Worm (Caenorhabditis elegans) whole organism, L4 larva: Measurements from ENCODE around the gene sod-3.
A peak's percentile ranks its signal among the peaks of the same experiment; 100 is the strongest.

ENCODE experiments used
- ZK337.2 ChIP-seq: fragments of 200-800 bp; sonication (Bioruptor generic); IDR thresholded peaks from 2 replicates; pipeline ENCODE4 v1.3.6; 2022; ENCODE audit warnings: missing genetic modification reagents, missing genetic modification characterization, missing compliant biosample characterization
- aha-1 ChIP-seq: fragments of 150-350 bp; peaks from one replicate; lab custom pipeline; 2014; ENCODE audit warnings: missing biosample characterization, missing genetic modification characterization
- aly-2 ChIP-seq: sonication (generic microtip); optimal IDR thresholded peaks from 2 replicates; lab custom pipeline; 2018; ENCODE audit warnings: missing biosample characterization, missing genetic modification characterization
- ama-1 ChIP-seq: fragments of 150-350 bp; optimal IDR thresholded peaks from 2 replicates; lab custom pipeline; 2014; ENCODE audit warnings: inconsistent platforms, mixed read lengths
- ceh-20 ChIP-seq: fragments of 200-800 bp; sonication (Bioruptor generic); IDR thresholded peaks from 2 replicates; pipeline ENCODE4 v1.3.6; 2022; ENCODE audit warnings: missing genetic modification reagents, missing genetic modification characterization, missing compliant biosample characterization
- ceh-44 ChIP-seq: fragments of 200-800 bp; sonication (Bioruptor generic); IDR thresholded peaks from 2 replicates; pipeline ENCODE4 v1.3.6; 2022; ENCODE audit warnings: missing genetic modification reagents, missing genetic modification characterization, missing compliant biosample characterization
- cey-2 ChIP-seq: sonication (generic microtip); optimal IDR thresholded peaks from 3 replicates; lab custom pipeline; 2017; ENCODE audit warnings: missing genetic modification characterization, mild to moderate bottlenecking, missing compliant biosample characterization, antibody characterized with exemption, borderline replicate concordance; ENCODE audit not compliant: insufficient read depth
- daf-16 ChIP-seq, 3 experiments: sonication (generic microtip); optimal IDR thresholded peaks; 2 replicates each; lab custom pipeline; 2016 to 2017; ENCODE audit warnings: missing genetic modification characterization in 3 of 3, missing genetic modification reagents in 3 of 3, mild to moderate bottlenecking in 2 of 3, missing compliant biosample characterization in 2 of 3, missing biosample characterization in 1 of 3, moderate library complexity in 1 of 3
- dmd-6 ChIP-seq: fragments of 200-800 bp; sonication (Bioruptor generic); IDR thresholded peaks from 2 replicates; pipeline ENCODE4 v1.3.6; 2022; ENCODE audit warnings: missing genetic modification reagents, missing genetic modification characterization, missing compliant biosample characterization
- dmd-8 ChIP-seq: fragments of 200-800 bp; sonication (Bioruptor generic); IDR thresholded peaks from 2 replicates; pipeline ENCODE4 v1.3.6; 2022; ENCODE audit warnings: missing genetic modification characterization, missing compliant biosample characterization
- dmd-9 ChIP-seq: fragments of 200-800 bp; sonication (Bioruptor generic); IDR thresholded peaks from 2 replicates; pipeline ENCODE4 v1.3.6; 2022; ENCODE audit warnings: missing genetic modification reagents, missing genetic modification characterization, missing compliant biosample characterization
- duxl-1 ChIP-seq: sonication (generic microtip); optimal IDR thresholded peaks from 2 replicates; lab custom pipeline; 2016; ENCODE audit warnings: mild to moderate bottlenecking, missing genetic modification characterization, moderate library complexity, missing compliant biosample characterization; ENCODE audit not compliant: poor library complexity
- dve-1 ChIP-seq: sonication (generic microtip); optimal IDR thresholded peaks from 2 replicates; lab custom pipeline; 2017; ENCODE audit warnings: antibody characterized with exemption, mild to moderate bottlenecking, missing genetic modification characterization, missing compliant biosample characterization; ENCODE audit not compliant: insufficient read depth
- hif-1 ChIP-seq, 2 experiments: sonication (generic microtip); optimal IDR thresholded peaks; 2 replicates each; lab custom pipeline; 2016 to 2017; ENCODE audit warnings: missing compliant biosample characterization in 2 of 2, missing genetic modification characterization in 2 of 2, missing genetic modification reagents in 2 of 2, missing genotype in 2 of 2, mild to moderate bottlenecking in 1 of 2
- hlh-11 ChIP-seq: fragments of 200-800 bp; sonication (Bioruptor generic); optimal IDR thresholded peaks from 2 replicates; lab custom pipeline; 2018; ENCODE audit warnings: mild to moderate bottlenecking, missing genetic modification characterization, missing compliant biosample characterization
- hlh-30 ChIP-seq: sonication (generic microtip); optimal IDR thresholded peaks from 2 replicates; lab custom pipeline; 2017; ENCODE audit warnings: antibody characterized with exemption, mild to moderate bottlenecking, missing genetic modification characterization, missing compliant biosample characterization; ENCODE audit not compliant: insufficient read depth
- lim-7 ChIP-seq: fragments of 200-800 bp; sonication (Bioruptor generic); IDR thresholded peaks from 2 replicates; pipeline ENCODE4 v1.3.6; 2022; ENCODE audit warnings: missing genetic modification characterization, missing compliant biosample characterization
- lin-13 ChIP-seq: fragments of 150-350 bp; optimal IDR thresholded peaks from 2 replicates; lab custom pipeline; 2014; ENCODE audit warnings: missing biosample characterization, missing genetic modification reagents, missing genetic modification characterization
- lin-29 ChIP-seq: fragments of 200-800 bp; sonication (Bioruptor generic); IDR thresholded peaks from 2 replicates; pipeline ENCODE4 v1.3.6; 2022; ENCODE audit warnings: missing genetic modification reagents, missing genetic modification characterization, missing compliant biosample characterization
- lin-38 ChIP-seq: fragments of 200-800 bp; sonication (Bioruptor generic); IDR thresholded peaks from 2 replicates; pipeline ENCODE4 v1.3.6; 2022; ENCODE audit warnings: missing genetic modification reagents, missing genetic modification characterization, missing compliant biosample characterization
- mdl-1 ChIP-seq, 2 experiments: fragments of 150-350 bp in 1 of 2; sonication (generic microtip) in 1 of 2; optimal IDR thresholded peaks; 2 replicates each; lab custom pipeline; 2014 to 2017; ENCODE audit warnings: missing biosample characterization in 2 of 2, missing genetic modification characterization in 2 of 2
- mdt-29 ChIP-seq: fragments of 200-800 bp; sonication (Bioruptor generic); IDR thresholded peaks from 2 replicates; pipeline ENCODE4 v1.3.6; 2022; ENCODE audit warnings: missing genetic modification reagents, missing genetic modification characterization, missing compliant biosample characterization
- mes-2 ChIP-seq: sonication (generic microtip); optimal IDR thresholded peaks from 2 replicates; lab custom pipeline; 2016; ENCODE audit warnings: missing genotype, mild to moderate bottlenecking, missing genetic modification characterization, missing compliant biosample characterization; ENCODE audit not compliant: poor library complexity, severe bottlenecking
- nhr-10 ChIP-seq: fragments of 150-350 bp; optimal IDR thresholded peaks from 2 replicates; lab custom pipeline; 2014; ENCODE audit warnings: missing biosample characterization, missing genetic modification characterization
- nhr-111 ChIP-seq: fragments of 200-800 bp; sonication (Bioruptor generic); optimal IDR thresholded peaks from 2 replicates; lab custom pipeline; 2018; ENCODE audit warnings: mild to moderate bottlenecking, missing genetic modification characterization, missing compliant biosample characterization
- nhr-25 ChIP-seq: sonication (generic microtip); optimal IDR thresholded peaks from 2 replicates; lab custom pipeline; 2017; ENCODE audit warnings: missing genetic modification characterization, mild to moderate bottlenecking, missing compliant biosample characterization, antibody characterized with exemption, moderate library complexity, borderline replicate concordance; ENCODE audit not compliant: insufficient read depth
- nhr-28 ChIP-seq: fragments of 150-350 bp; optimal IDR thresholded peaks from 2 replicates; lab custom pipeline; 2014; ENCODE audit warnings: missing biosample characterization, missing genetic modification characterization
- nhr-48 ChIP-seq: sonication (generic microtip); optimal IDR thresholded peaks from 2 replicates; lab custom pipeline; 2016; ENCODE audit warnings: mild to moderate bottlenecking, missing genetic modification characterization, missing compliant biosample characterization
- nhr-77 ChIP-seq: fragments of 150-350 bp; optimal IDR thresholded peaks from 2 replicates; lab custom pipeline; 2014; ENCODE audit warnings: missing biosample characterization, missing genetic modification characterization
- php-3 ChIP-seq: fragments of 200-800 bp; sonication (Bioruptor generic); IDR thresholded peaks from 2 replicates; pipeline ENCODE4 v1.3.6; 2022; ENCODE audit warnings: missing genetic modification reagents, missing genetic modification characterization, missing compliant biosample characterization
- pqm-1 ChIP-seq: sonication (generic microtip); optimal IDR thresholded peaks from 2 replicates; lab custom pipeline; 2017; ENCODE audit warnings: missing biosample characterization, missing genetic modification characterization
- set-16 ChIP-seq: fragments of 200-800 bp; sonication (Bioruptor generic); IDR thresholded peaks from 2 replicates; pipeline ENCODE4 v1.3.6; 2022; ENCODE audit warnings: missing genetic modification reagents, missing genetic modification characterization, missing compliant biosample characterization
- skn-1 ChIP-seq: fragments of 150-350 bp; optimal IDR thresholded peaks from 2 replicates; lab custom pipeline; 2014; ENCODE audit warnings: missing biosample characterization, missing genetic modification characterization
- snpc-1.2 ChIP-seq: fragments of 200-800 bp; sonication (Bioruptor generic); IDR thresholded peaks from 2 replicates; pipeline ENCODE4 v1.3.6; 2022; ENCODE audit warnings: missing genetic modification reagents, missing genetic modification characterization, missing compliant biosample characterization
- spr-1 ChIP-seq: sonication (generic microtip); optimal IDR thresholded peaks from 2 replicates; lab custom pipeline; 2016; ENCODE audit warnings: mild to moderate bottlenecking, missing genetic modification characterization, missing compliant biosample characterization
- tra-1 ChIP-seq: fragments of 200-800 bp; sonication (Bioruptor generic); IDR thresholded peaks from 2 replicates; pipeline ENCODE4 v1.3.6; 2022; ENCODE audit warnings: missing genetic modification reagents, missing genetic modification characterization, missing compliant biosample characterization
- unc-39 ChIP-seq: sonication (generic microtip); optimal IDR thresholded peaks from 2 replicates; lab custom pipeline; 2017; ENCODE audit warnings: missing biosample characterization, missing genetic modification characterization
- unc-62 ChIP-seq, 3 experiments: fragments of 150-350 bp in 1 of 3; sonication (generic microtip); optimal IDR thresholded peaks in 2 of 3; peaks in 1 of 3; 1 replicate in 1 of 3; 2 replicates in 2 of 3; lab custom pipeline; 2014 to 2017; ENCODE audit warnings: missing biosample characterization in 3 of 3, missing genetic modification characterization in 3 of 3, missing genetic modification reagents in 3 of 3, missing genotype in 1 of 3
- zag-1 ChIP-seq: fragments of 150-350 bp; optimal IDR thresholded peaks from 2 replicates; lab custom pipeline; 2014; ENCODE audit warnings: missing biosample characterization, missing genetic modification characterization
- zfp-3 ChIP-seq: fragments of 200-800 bp; sonication (Bioruptor generic); conservative IDR thresholded peaks from 2 replicates; pipeline ENCODE4 v1.3.6; 2022; ENCODE audit warnings: missing genetic modification reagents, missing genetic modification characterization, missing compliant biosample characterization

Gene sod-3

DNA sequence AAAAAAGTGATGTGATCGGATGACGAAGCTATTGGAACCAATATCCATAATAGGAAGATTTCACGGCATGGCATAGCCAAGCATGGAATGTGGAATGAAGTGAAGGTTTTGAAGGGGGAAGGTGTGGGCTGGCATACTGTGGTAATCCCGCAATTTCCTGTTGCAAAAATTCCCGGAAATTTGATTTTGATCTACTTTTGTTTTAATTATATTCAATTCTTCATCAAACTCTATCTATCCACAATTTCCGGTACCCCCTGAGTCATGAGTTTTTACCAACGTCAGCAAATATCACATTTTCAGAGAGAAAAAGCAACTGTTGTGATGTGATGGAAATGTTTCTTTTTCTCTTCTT is 37.1 kb upstream of the sod-3 start, which contains the start of gene gcy-11:
Gene gcy-11 (minus strand): TSS at position 101 of the 355 bp plus-strand sequence.
- no peak for TF ChIP-seq duxl-1
- no peak for TF ChIP-seq hlh-30 (tag; lab: Kevin White, UChicago)
- TF ChIP-seq ceh-44, result no peak
- TF ChIP-seq dmd-8 (GFP tag; lab: Robert Waterston, UW), result 0 out of 2 replicates have a peak, but pooled peaks have one; percentile 13
- peak; percentile 80 for TF ChIP-seq aha-1 (tag; lab: Kevin White, UChicago)
- no peak for TF ChIP-seq cey-2 (tag; lab: Kevin White, UChicago)
- TF ChIP-seq lim-7 (GFP tag; lab: Robert Waterston, UW), result 0 out of 2 replicates have a peak, but pooled peaks have one; percentile 11
- no peak for TF ChIP-seq unc-39 (tag; lab: Kevin White, UChicago)
- TF ChIP-seq nhr-10 (tag; lab: Kevin White, UChicago), result no peak
- TF ChIP-seq zfp-3 (GFP tag; lab: Robert Waterston, UW), result no peak
- TF ChIP-seq unc-62 (GFP tag; optimal IDR thresholded peaks at IDR 0.05 in 1 of 2; lab: Kevin White, UChicago), result peak in 1 of 2 experiments; percentile 11
- no peak for TF ChIP-seq unc-62 (tag; optimal IDR thresholded peaks at IDR 0.05; lab: Kevin White, UChicago)
- TF ChIP-seq ama-1 (lab: Kevin White, UChicago), result no peak

DNA sequence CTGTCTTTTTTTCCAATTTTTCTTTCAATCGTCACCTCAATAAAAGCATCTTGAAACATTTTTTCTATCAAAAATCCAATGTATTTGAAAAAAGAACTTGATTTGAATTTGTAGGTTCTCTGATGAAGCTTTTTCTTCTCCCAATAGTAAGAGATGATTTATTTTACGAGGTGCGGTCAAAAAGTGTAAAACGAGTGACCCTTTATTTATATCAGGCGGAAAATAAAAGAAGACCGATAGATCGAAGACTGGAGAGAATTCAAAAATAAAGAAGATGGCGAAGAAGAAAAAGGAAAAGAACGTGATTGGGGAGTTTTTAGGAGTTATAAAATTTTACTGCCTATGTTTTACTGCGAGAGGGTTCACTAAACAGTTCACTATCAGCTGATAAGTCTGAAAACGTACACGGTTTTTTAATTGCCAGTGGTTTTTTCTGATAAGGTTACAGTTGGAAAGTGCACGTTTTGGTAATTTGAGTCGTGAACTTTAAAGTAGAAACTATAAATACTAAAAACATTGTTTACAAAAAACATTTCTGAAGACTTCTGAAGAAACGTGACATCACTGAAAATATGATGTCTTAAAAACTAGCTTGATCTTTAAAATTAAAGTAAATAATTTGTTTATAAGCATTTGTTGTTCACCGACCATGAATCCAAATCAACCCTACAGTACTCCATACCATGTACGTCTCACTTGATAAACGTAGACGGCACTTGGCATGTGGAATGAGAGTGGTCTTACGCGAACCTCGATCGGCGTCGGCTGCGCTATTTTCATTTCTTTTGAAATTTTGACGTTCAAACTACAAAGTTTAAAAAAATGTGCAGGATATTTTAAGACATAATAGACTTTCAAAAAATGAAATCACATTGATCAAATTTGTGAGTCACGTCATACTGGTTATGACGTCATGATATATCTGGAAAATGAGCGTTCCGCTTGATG is 36.4 kb upstream of the sod-3 start:
- TF ChIP-seq mes-2 (tag; lab: Kevin White, UChicago) (peak; percentile 28), nhr-111 (GFP tag; lab: Kevin White, UChicago) (no peak), hlh-30 (tag; lab: Kevin White, UChicago) (peak; percentile 47), php-3 (peak; percentile 96), dmd-9 (GFP tag; lab: Robert Waterston, UW) (no peak), ZK337.2 (GFP tag; lab: Robert Waterston, UW) (no peak), aly-2 (tag; lab: Kevin White, UChicago) (no peak), mdt-29 (GFP tag; lab: Robert Waterston, UW) (no peak), spr-1 (tag; lab: Kevin White, UChicago) (no peak), pqm-1 (tag; lab: Kevin White, UChicago) (peak; percentile 47), duxl-1 (no peak), nhr-28 (tag; lab: Kevin White, UChicago) (peak; percentile 60), lin-38 (GFP tag; lab: Robert Waterston, UW) (no peak), hif-1 (tag; optimal IDR thresholded peaks at IDR 0.05; lab: Kevin White, UChicago) (no peak), nhr-48 (no peak), zag-1 (tag; lab: Kevin White, UChicago) (no peak), ceh-20 (peak; percentile 53; the same call in 1 of the 2 replicates), hlh-11 (tag; lab: Kevin White, UChicago) (peak; percentile 36), mdl-1 (tag; optimal IDR thresholded peaks at IDR 0.05; lab: Kevin White, UChicago) (peak; percentile 2 to 40), unc-39 (tag; lab: Kevin White, UChicago) (no peak), skn-1 (no peak), snpc-1.2 (GFP tag; lab: Robert Waterston, UW) (no peak), daf-16 (GFP tag; optimal IDR thresholded peaks at IDR 0.05; lab: Kevin White, UChicago) (no peak), daf-16 (tag; optimal IDR thresholded peaks at IDR 0.05; lab: Kevin White, UChicago) (peak; percentile 74), lin-13 (GFP tag; lab: Kevin White, UChicago) (peak; percentile 26), zfp-3 (GFP tag; lab: Robert Waterston, UW) (peak; percentile 82), nhr-77 (tag; lab: Kevin White, UChicago) (peak; percentile 11), lin-29 (no peak), aha-1 (tag; lab: Kevin White, UChicago) (peak; percentile 10), dmd-6 (GFP tag; lab: Robert Waterston, UW) (peak; percentile 57), nhr-25 (tag; lab: Kevin White, UChicago) (no peak), dve-1 (peak; percentile 37), set-16 (no peak), tra-1 (GFP tag; lab: Robert Waterston, UW) (no peak)
